Fruit fly (Drosophila melanogaster) whole organism, embryonic: ENCODE measurements around the gene CG14286.

ENCODE experiments used
- CG10147 ChIP-seq: fragments of 200-800 bp; sonication (Bioruptor generic); optimal IDR thresholded peaks from 2 replicates; lab custom pipeline; 2019; ENCODE audit warnings: missing biosample characterization, mild to moderate bottlenecking, missing genetic modification characterization, moderate library complexity
- CG10209 ChIP-seq: fragments of 200-800 bp; sonication (Bioruptor generic); optimal IDR thresholded peaks from 3 replicates; lab custom pipeline; 2017; ENCODE audit warnings: missing biosample characterization, mild to moderate bottlenecking, missing genetic modification characterization, missing genetic modification reagents
- CG10654 ChIP-seq: fragments of 200-800 bp; sonication (Bioruptor generic); optimal IDR thresholded peaks from 2 replicates; lab custom pipeline; 2016; ENCODE audit warnings: missing biosample characterization, missing genetic modification characterization
- CG11456 ChIP-seq: fragments of 200-800 bp; sonication (Bioruptor generic); IDR thresholded peaks from 3 replicates; pipeline ENCODE4 v1.3.6; 2022; ENCODE audit warnings: missing biosample characterization, missing genetic modification characterization
- CG14667 ChIP-seq: fragments of 200-800 bp; sonication (Bioruptor generic); IDR thresholded peaks from 2 replicates; pipeline ENCODE4 v1.3.6; 2022; ENCODE audit warnings: missing biosample characterization, missing genetic modification characterization
- Dbx ChIP-seq: fragments of 200-800 bp; sonication (Bioruptor generic); IDR thresholded peaks from 3 replicates; pipeline ENCODE4 v1.3.6; 2022; ENCODE audit warnings: missing biosample characterization, missing genetic modification characterization
- Dek ChIP-seq: fragments of 200-800 bp; sonication (Bioruptor generic); optimal IDR thresholded peaks from 3 replicates; lab custom pipeline; 2019; ENCODE audit warnings: missing biosample characterization, mild to moderate bottlenecking, missing genetic modification characterization, moderate library complexity
- Sox102F ChIP-seq: fragments of 200-800 bp; sonication (Bioruptor generic); optimal IDR thresholded peaks from 2 replicates; lab custom pipeline; 2018; ENCODE audit warnings: missing biosample characterization, mild to moderate bottlenecking, missing genetic modification characterization, moderate library complexity
- Usf ChIP-seq: fragments of 200-800 bp; sonication (Bioruptor generic); optimal IDR thresholded peaks from 2 replicates; lab custom pipeline; 2017; ENCODE audit warnings: missing genotype, missing biosample characterization, missing genetic modification characterization
- jumu ChIP-seq: fragments of 200-800 bp; sonication (Bioruptor generic); optimal IDR thresholded peaks from 3 replicates; lab custom pipeline; 2016; ENCODE audit warnings: missing biosample characterization, missing genetic modification characterization
- pita ChIP-seq: fragments of 200-800 bp; sonication (Bioruptor generic); optimal IDR thresholded peaks from 2 replicates; lab custom pipeline; 2017; ENCODE audit warnings: missing biosample characterization, mild to moderate bottlenecking, missing genetic modification characterization
- pzg ChIP-seq: fragments of 200-800 bp; sonication (Bioruptor generic); optimal IDR thresholded peaks from 3 replicates; lab custom pipeline; 2018; ENCODE audit warnings: missing biosample characterization, mild to moderate bottlenecking, missing genetic modification characterization, moderate library complexity

dm6 chr3R:19069740-19070139 lies 45.8 kb downstream of the CG14286 start:
- TF ChIP-seq pzg (GFP tag; lab: Kevin White, UChicago) = no peak
- TF ChIP-seq CG14667 (GFP tag; lab: Robert Waterston, UW) = no peak
- TF ChIP-seq Dek (tag; lab: Kevin White, UChicago) = no peak
- TF ChIP-seq CG10654 (GFP tag; lab: Kevin White, UChicago) = no peak
- TF ChIP-seq Dbx (GFP tag; lab: Robert Waterston, UW) = no peak
- TF ChIP-seq jumu (GFP tag; lab: Kevin White, UChicago) = no peak
- TF ChIP-seq pita (GFP tag; lab: Kevin White, UChicago) = no peak
- TF ChIP-seq CG11456 (GFP tag; lab: Robert Waterston, UW) = no peak
- no peak for TF ChIP-seq CG10147 (GFP tag; lab: Kevin White, UChicago)
- TF ChIP-seq CG10209 = no peak
- no peak for TF ChIP-seq Sox102F (GFP tag; lab: Kevin White, UChicago)
- TF ChIP-seq Usf (GFP tag; lab: Kevin White, UChicago) = no peak
